Worm (Caenorhabditis elegans): ENCODE results near the gene C35A11.2.

The C35A11.2 gene

DNA sequence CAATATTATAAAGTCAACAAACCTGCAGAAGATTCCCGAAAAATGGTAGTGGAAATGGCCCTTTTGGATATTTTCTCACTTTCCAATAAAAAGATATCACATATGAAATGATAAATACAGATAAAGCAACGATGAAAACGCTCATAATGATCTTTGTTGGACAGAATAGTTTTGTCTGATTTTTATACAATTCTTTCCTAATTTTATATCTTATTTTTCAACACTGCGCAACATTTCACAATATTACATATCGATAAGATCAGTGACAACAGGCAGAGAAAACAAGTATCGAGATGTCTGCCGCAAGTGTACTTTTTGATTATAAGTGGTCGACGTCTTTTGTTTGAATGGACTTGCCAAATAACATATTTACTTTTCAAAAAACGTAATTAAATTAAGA is 37.0 kb downstream of the C35A11.2 start, which contains the start of gene cyp-14A5:
Gene cyp-14A5, minus strand, starts transcription at position 163 of the 400 bp plus-strand sequence.
- TF ChIP-seq ztf-29 (GFP tag; IDR thresholded peaks at IDR 0.05) (no peak), med-1 (GFP tag; optimal IDR thresholded peaks at IDR 0.05; ENCODE audit: insufficient read depth) (no peak), T22C8.4 (GFP tag; IDR thresholded peaks at IDR 0.05) (no peak), flt-1 (GFP tag; IDR thresholded peaks at IDR 0.05) (no peak), cog-1 (tag; optimal IDR thresholded peaks at IDR 0.05) (no peak), ztf-23 (GFP tag; IDR thresholded peaks at IDR 0.05) (no peak), ref-1 (GFP tag; conservative IDR thresholded peaks at IDR 0.05) (no peak), klf-2 (GFP tag; conservative IDR thresholded peaks at IDR 0.05) (no peak), tab-1 (GFP tag; IDR thresholded peaks at IDR 0.05) (no peak)

DNA sequence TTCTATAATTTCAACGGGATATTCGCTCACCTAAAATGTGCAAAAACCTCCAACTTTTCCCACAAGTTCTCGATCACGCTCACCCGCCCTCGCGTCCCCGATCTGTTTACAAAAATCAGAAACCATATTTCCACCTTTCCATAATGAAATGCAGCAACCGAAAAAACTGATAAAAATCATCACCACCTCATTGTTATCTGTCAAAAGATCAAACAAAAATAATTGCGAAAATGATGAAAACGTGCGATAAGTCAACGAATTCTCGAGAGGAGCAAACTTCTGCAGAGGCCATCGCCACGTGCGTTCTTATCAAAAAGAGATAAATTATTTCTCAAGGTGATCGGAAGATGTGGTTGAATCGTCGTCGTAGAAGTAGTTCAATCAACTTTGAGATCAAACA is 38.9 kb downstream of the C35A11.2 start:
- TF ChIP-seq med-1 (GFP tag; optimal IDR thresholded peaks at IDR 0.05; ENCODE audit: insufficient read depth) (no peak), ref-1 (GFP tag; conservative IDR thresholded peaks at IDR 0.05) (no peak), tab-1 (GFP tag; IDR thresholded peaks at IDR 0.05) (no peak), ztf-23 (GFP tag; IDR thresholded peaks at IDR 0.05) (no peak), cog-1 (tag; optimal IDR thresholded peaks at IDR 0.05) (no peak), flt-1 (GFP tag; IDR thresholded peaks at IDR 0.05) (no peak), klf-2 (GFP tag; conservative IDR thresholded peaks at IDR 0.05) (no peak), T22C8.4 (GFP tag; IDR thresholded peaks at IDR 0.05) (no peak), ztf-29 (GFP tag; IDR thresholded peaks at IDR 0.05) (no peak)

DNA sequence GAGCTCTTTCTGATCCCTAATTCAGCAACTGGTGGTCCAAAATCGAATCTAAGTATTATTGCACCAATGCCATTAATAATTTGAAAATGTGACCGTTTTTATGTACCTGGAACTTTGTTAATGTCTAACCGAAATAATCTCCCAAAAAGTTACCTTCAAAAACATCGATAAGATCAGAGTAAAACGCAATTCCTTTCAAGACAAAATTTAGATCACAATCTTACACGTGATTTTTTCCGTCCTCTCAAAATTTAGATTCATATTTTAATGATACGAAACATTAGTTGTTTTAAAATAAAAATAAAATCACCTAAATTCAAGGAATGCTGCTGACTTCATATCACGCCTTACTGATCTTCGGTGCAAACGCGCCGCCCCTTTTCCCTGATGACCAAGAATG is 40.2 kb downstream of the C35A11.2 start:
- no peak for TF ChIP-seq klf-2 (GFP tag; conservative IDR thresholded peaks at IDR 0.05)
- no peak for TF ChIP-seq ztf-29 (GFP tag; IDR thresholded peaks at IDR 0.05)
- TF ChIP-seq cog-1 (tag; optimal IDR thresholded peaks at IDR 0.05), result no peak
- TF ChIP-seq tab-1 (GFP tag; IDR thresholded peaks at IDR 0.05), result no peak
- TF ChIP-seq T22C8.4 (GFP tag; IDR thresholded peaks at IDR 0.05), result no peak
- no peak for TF ChIP-seq ztf-23 (GFP tag; IDR thresholded peaks at IDR 0.05)
- TF ChIP-seq med-1 (GFP tag; optimal IDR thresholded peaks at IDR 0.05; ENCODE audit: insufficient read depth), result no peak
- no peak for TF ChIP-seq ref-1 (GFP tag; conservative IDR thresholded peaks at IDR 0.05)
- no peak for TF ChIP-seq flt-1 (GFP tag; IDR thresholded peaks at IDR 0.05)

DNA sequence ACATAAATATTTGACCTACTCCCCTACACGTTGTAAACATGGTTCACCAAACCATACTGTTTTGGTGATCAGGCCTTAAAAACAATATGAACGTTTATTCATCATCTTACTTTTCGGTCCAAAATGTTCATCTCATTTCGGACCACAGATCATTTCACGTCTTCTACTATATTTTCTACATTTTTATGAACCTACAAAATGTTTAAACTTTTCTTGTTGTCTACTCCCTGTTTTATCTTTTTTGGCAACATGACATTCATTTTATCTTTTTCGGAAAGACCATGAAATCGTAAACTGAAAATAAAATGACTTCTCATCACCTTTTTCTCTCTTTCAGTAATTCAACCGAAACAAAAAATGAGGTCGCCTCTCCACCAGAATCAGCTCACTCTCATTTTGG is 41.8 kb downstream of the C35A11.2 start, which contains the start of gene rhr-1:
Gene rhr-1, plus strand, starts transcription at position 301 of the 400 bp plus-strand sequence.
- TF ChIP-seq ztf-29 (GFP tag; IDR thresholded peaks at IDR 0.05) (no peak), med-1 (GFP tag; optimal IDR thresholded peaks at IDR 0.05; ENCODE audit: insufficient read depth) (no peak), cog-1 (tag; optimal IDR thresholded peaks at IDR 0.05) (no peak), T22C8.4 (GFP tag; IDR thresholded peaks at IDR 0.05) (no peak)

DNA sequence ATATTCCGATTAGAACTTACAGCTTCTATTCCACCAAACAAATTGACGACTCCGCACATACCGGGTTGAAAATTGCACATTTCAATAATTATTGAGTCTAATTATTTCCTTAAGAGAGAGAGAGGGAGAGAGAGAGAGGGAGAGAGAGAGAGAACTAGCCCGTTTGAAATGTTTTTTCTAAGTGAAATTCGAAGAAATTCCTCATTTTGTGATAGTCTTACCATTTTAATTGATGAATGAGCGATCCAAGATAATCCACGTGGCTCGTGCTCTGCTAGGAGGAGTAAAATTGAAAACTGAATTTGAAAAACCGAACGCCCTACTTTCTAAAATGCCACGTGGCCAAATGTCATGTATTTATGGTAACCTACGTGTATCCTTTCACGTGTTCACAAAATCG is 46.4 kb downstream of the C35A11.2 start, which contains the start of gene F08F3.8:
Gene F08F3.8, minus strand, starts transcription at position 101 of the 400 bp plus-strand sequence.
- no peak for TF ChIP-seq ztf-29 (GFP tag; IDR thresholded peaks at IDR 0.05)
- TF ChIP-seq med-1 (GFP tag; optimal IDR thresholded peaks at IDR 0.05; ENCODE audit: insufficient read depth), result no peak
- no peak for TF ChIP-seq klf-2 (GFP tag; conservative IDR thresholded peaks at IDR 0.05)
- TF ChIP-seq ref-1 (GFP tag; conservative IDR thresholded peaks at IDR 0.05), result no peak
- no peak for TF ChIP-seq cog-1 (tag; optimal IDR thresholded peaks at IDR 0.05)
- TF ChIP-seq tab-1 (GFP tag; IDR thresholded peaks at IDR 0.05), result no peak
- no peak for TF ChIP-seq T22C8.4 (GFP tag; IDR thresholded peaks at IDR 0.05)
- TF ChIP-seq flt-1 (GFP tag; IDR thresholded peaks at IDR 0.05), result no peak
- TF ChIP-seq ztf-23 (GFP tag; IDR thresholded peaks at IDR 0.05), result no peak

DNA sequence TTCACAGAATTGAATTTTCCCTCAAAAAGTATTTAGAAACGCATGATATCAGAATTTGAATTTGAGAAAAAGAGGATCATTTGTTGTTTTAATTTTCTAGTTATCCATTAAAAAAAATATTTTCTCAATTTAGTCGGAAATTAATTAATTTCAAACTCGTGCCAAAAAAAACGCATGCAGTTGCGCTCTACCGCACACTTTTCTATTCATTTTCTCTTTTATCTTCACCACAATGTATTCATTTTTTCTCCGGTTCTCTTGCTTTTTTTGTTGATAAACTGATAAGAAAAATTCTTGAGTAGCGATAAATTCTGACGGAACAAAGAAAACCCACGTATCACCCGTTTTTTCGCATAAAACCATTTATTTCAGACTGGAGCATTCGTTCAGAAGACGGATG is 46.9 kb downstream of the C35A11.2 start, which contains the start of gene acl-6:
Gene acl-6, plus strand, starts transcription at position 367 of the 400 bp plus-strand sequence.
- TF ChIP-seq T22C8.4 (GFP tag; IDR thresholded peaks at IDR 0.05) (no peak), tab-1 (GFP tag; IDR thresholded peaks at IDR 0.05) (no peak), klf-2 (GFP tag; conservative IDR thresholded peaks at IDR 0.05) (no peak), cog-1 (tag; optimal IDR thresholded peaks at IDR 0.05) (no peak), flt-1 (GFP tag; IDR thresholded peaks at IDR 0.05) (no peak)

All from whole organism, midembryonic.